Fruit fly (Drosophila melanogaster): Measurements from ENCODE around the gene CG2975.

DNA sequence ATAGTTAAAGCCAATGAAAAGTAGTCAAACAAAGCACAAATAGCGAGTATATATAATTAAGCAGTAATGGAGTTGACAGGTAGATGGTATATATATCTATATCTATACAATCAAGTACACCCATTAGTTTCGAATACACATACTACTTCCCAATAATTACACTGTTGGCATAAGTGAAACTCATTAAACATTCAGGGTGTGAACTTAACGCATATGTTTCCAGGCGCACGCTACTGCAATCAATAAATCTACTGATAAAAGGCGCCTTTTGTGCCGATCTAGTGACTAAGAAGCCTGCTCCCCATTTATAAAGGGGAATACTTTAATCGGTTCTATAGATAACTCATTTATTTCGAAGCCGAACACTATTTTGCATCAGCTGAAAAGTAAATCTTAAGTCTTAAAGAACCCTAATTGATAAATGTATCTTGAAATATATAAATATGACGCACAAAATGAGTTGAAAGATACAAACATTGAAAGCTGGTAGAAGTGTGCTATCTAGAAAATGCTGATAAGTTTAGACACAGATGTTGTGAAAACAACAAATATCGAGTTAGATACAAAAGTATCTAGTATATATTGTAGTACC is 43.9 kb downstream of the CG2975 start:
- TF ChIP-seq wek (GFP tag; optimal IDR thresholded peaks at IDR 0.05) (no peak), h (optimal IDR thresholded peaks at IDR 0.05) (no peak), Hr3 (GFP tag; optimal IDR thresholded peaks at IDR 0.05) (no peak), CG2712 (tag; optimal IDR thresholded peaks at IDR 0.05) (no peak), luna (GFP tag; optimal IDR thresholded peaks at IDR 0.05) (no peak), pita (GFP tag; optimal IDR thresholded peaks at IDR 0.05) (no peak), row (GFP tag; IDR thresholded peaks at IDR 0.05) (no peak), CG12104 (GFP tag; optimal IDR thresholded peaks at IDR 0.05) (no peak), Hr78 (GFP tag; optimal IDR thresholded peaks at IDR 0.05) (no peak), tin (GFP tag; optimal IDR thresholded peaks at IDR 0.05) (no peak), HLH4C (GFP tag; IDR thresholded peaks at IDR 0.05; ENCODE audit: partially characterized antibody) (no peak)

Measured in whole organism, embryonic.